Worm (Caenorhabditis elegans): Measurements from ENCODE around the gene lgc-24.

The lgc-24 gene

DNA sequence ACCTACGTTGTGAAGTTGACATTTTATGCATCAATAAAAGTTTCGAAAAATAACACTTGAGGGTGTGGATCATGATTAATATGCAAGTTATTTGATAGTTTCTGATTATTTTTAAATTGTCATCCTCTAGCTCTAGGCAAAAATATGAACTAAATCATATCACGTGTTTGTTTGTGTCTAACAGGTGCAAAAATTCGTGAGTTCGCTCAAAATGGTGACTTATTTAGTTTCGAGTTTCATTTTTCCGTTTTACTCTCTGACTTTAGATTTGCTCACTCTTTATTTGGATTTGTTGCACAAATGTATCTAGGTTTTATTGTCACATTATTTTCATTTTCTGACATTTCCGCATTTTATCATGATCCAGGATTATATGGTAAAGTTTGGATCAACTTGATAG is 50.0 kb downstream of the lgc-24 start, which contains the start of gene lgc-16:
Gene lgc-16, plus strand, starts transcription at position 301 of the 400 bp plus-strand sequence.
- TF ChIP-seq fkh-10 (GFP tag; optimal IDR thresholded peaks at IDR 0.05), result no peak
- TF ChIP-seq hmg-1.1 (GFP tag; IDR thresholded peaks at IDR 0.05), result no peak
- TF ChIP-seq daf-19 (GFP tag; conservative IDR thresholded peaks at IDR 0.05), result no peak
- TF ChIP-seq Y105C5A.15 (GFP tag; IDR thresholded peaks at IDR 0.05), result no peak

Data from whole organism, L4 larva.